Worm (Caenorhabditis elegans): ENCODE results near the gene F45G2.9.
A peak's percentile ranks its signal among the peaks of the same experiment; 100 is the strongest.

Gene F45G2.9

ce11 chrIII:13464493-13465362 lies 28.0 kb upstream of the F45G2.9 start, which contains the start of gene kel-3 (continued):
- TF ChIP-seq ceh-8 (GFP tag; optimal IDR thresholded peaks at IDR 0.05) (no peak), mab-9 (GFP tag; IDR thresholded peaks at IDR 0.05) (0 out of 2 replicates have a peak, but pooled peaks have one; percentile 23), mef-2 (tag; optimal IDR thresholded peaks at IDR 0.05) (no peak), nhr-11 (tag; optimal IDR thresholded peaks at IDR 0.05) (peak; percentile 49), sup-37 (GFP tag; optimal IDR thresholded peaks at IDR 0.05) (peak; percentile 36), unc-30 (tag; optimal IDR thresholded peaks at IDR 0.05) (no peak), efl-1 (optimal IDR thresholded peaks at IDR 0.05) (peak; percentile 33 to 47), efl-1 (GFP tag; optimal IDR thresholded peaks at IDR 0.05 in 1 of 2) (peak; percentile 31 to 95), nhr-76 (tag; optimal IDR thresholded peaks at IDR 0.05) (no peak), vab-15 (tag; optimal IDR thresholded peaks at IDR 0.05) (no peak), lin-39 (tag; optimal IDR thresholded peaks at IDR 0.05) (peak; percentile 67), mep-1 (tag; optimal IDR thresholded peaks at IDR 0.05) (peak; percentile 54), nhr-20 (tag; optimal IDR thresholded peaks at IDR 0.05) (peak; percentile 75), lsy-2 (tag; optimal IDR thresholded peaks at IDR 0.05) (peak; percentile 78 to 89), fkh-4 (tag; optimal IDR thresholded peaks at IDR 0.05; ENCODE audit: borderline replicate concordance) (peak; percentile 14), ztf-11 (tag; optimal IDR thresholded peaks at IDR 0.05) (peak in 1 of 2 experiments; percentile 23), isw-1 (GFP tag; IDR thresholded peaks at IDR 0.05) (no peak), alr-1 (tag; optimal IDR thresholded peaks at IDR 0.05; ENCODE audit: borderline replicate concordance) (no peak), swsn-7 (tag; optimal IDR thresholded peaks at IDR 0.05) (peak; percentile 0), snpc-4 (tag; optimal IDR thresholded peaks at IDR 0.05) (no peak), ceh-63 (GFP tag; optimal IDR thresholded peaks at IDR 0.05) (no peak), fos-1 (tag; optimal IDR thresholded peaks at IDR 0.05) (peak; percentile 53), ets-5 (GFP tag; IDR thresholded peaks at IDR 0.05) (no peak), fkh-10 (GFP tag; optimal IDR thresholded peaks at IDR 0.05) (no peak), snu-23 (GFP tag; optimal IDR thresholded peaks at IDR 0.05) (peak; percentile 75), hpl-2 (GFP tag; optimal IDR thresholded peaks at IDR 0.05) (peak; percentile 78), sox-4 (tag; optimal IDR thresholded peaks at IDR 0.05) (no peak), pqm-1 (tag; optimal IDR thresholded peaks at IDR 0.05) (no peak), efl-3 (GFP tag; optimal IDR thresholded peaks at IDR 0.05) (no peak), irx-1 (tag; optimal IDR thresholded peaks at IDR 0.05) (no peak), ama-1 (optimal IDR thresholded peaks at IDR 0.05) (peak; percentile 98), nhr-84 (tag; optimal IDR thresholded peaks at IDR 0.05) (peak; percentile 56), F16B12.6 (tag; optimal IDR thresholded peaks at IDR 0.05) (peak; percentile 6), mdl-1 (tag; optimal IDR thresholded peaks at IDR 0.05) (peak in 1 of 2 experiments; percentile 68), unc-130 (tag; optimal IDR thresholded peaks at IDR 0.05) (peak; percentile 86)

- TF ChIP-seq nhr-11 (tag; optimal IDR thresholded peaks at IDR 0.05) (peak; percentile 61), ama-1 (optimal IDR thresholded peaks at IDR 0.05) (peak; percentile 83), C34B4.2 (tag; optimal IDR thresholded peaks at IDR 0.05) (peak; percentile 100), nhr-237 (tag; optimal IDR thresholded peaks at IDR 0.05) (peak; percentile 49), C16A3.4 (tag; optimal IDR thresholded peaks at IDR 0.05) (peak; percentile 94), unc-98 (GFP tag; IDR thresholded peaks at IDR 0.05) (peak; percentile 67; the same call in 1 of the 2 replicates), grh-1 (GFP tag; IDR thresholded peaks at IDR 0.05) (peak; percentile 93), mef-2 (tag; optimal IDR thresholded peaks at IDR 0.05) (peak; percentile 71), tbx-2 (tag; optimal IDR thresholded peaks at IDR 0.05) (peak; percentile 96), elt-2 (tag; optimal IDR thresholded peaks at IDR 0.05) (peak; percentile 59), nhr-76 (tag; optimal IDR thresholded peaks at IDR 0.05) (no peak), jun-1 (tag; optimal IDR thresholded peaks at IDR 0.05) (peak; percentile 94), skn-1 (tag; optimal IDR thresholded peaks at IDR 0.05) (peak; percentile 94), xbp-1 (tag; optimal IDR thresholded peaks at IDR 0.05) (peak; percentile 95), elt-3 (tag; optimal IDR thresholded peaks at IDR 0.05) (peak in 5 of 6 experiments; percentile 39 to 86 (median 60)), zag-1 (tag; optimal IDR thresholded peaks at IDR 0.05) (no peak), mep-1 (tag; optimal IDR thresholded peaks at IDR 0.05) (peak; percentile 92), nhr-84 (tag; optimal IDR thresholded peaks at IDR 0.05) (no peak), ztf-4 (tag; optimal IDR thresholded peaks at IDR 0.05) (peak; percentile 85), hlh-4 (tag; optimal IDR thresholded peaks at IDR 0.05) (peak; percentile 37), Y116A8C.19 (tag; optimal IDR thresholded peaks at IDR 0.05; ENCODE audit: borderline replicate concordance) (no peak), lin-39 (tag; optimal IDR thresholded peaks at IDR 0.05) (peak; percentile 75), F16B12.6 (tag; optimal IDR thresholded peaks at IDR 0.05) (peak; percentile 72)
These were observed 26.4 kb upstream of the F45G2.9 start, which contains the start of gene ant-1.1 for ce11 chrIII:13462965-13463783. Gene ant-1.1, plus strand, starts transcription at chrIII:13463163.

All from whole organism, L1 larva.